Fruit fly (Drosophila melanogaster) whole organism, adult: ENCODE measurements around the gene Pfrx.

Source experiments
- CG12768 ChIP-seq: fragments of 200-800 bp; sonication (Bioruptor generic); optimal IDR thresholded peaks from 2 replicates; lab custom pipeline; 2017; ENCODE audit warnings: missing biosample characterization, missing genetic modification characterization, mild to moderate bottlenecking, moderate library complexity, missing genetic modification reagents
- CG7045 ChIP-seq: fragments of 200-800 bp; sonication (Bioruptor generic); optimal IDR thresholded peaks from 2 replicates; lab custom pipeline; 2017; ENCODE audit warnings: missing biosample characterization, mild to moderate bottlenecking, missing genetic modification characterization
- Clk ChIP-seq: fragments of 200-800 bp; sonication (Bioruptor generic); optimal IDR thresholded peaks from 2 replicates; lab custom pipeline; 2017; ENCODE audit warnings: missing biosample characterization, missing genetic modification characterization
- kay ChIP-seq: fragments of 200-800 bp; sonication (Bioruptor generic); peaks from one replicate; lab custom pipeline; 2016; ENCODE audit warnings: missing biosample characterization, missing genetic modification characterization, borderline replicate concordance
- ovo ChIP-seq: fragments of 200-800 bp; sonication (Bioruptor generic); optimal IDR thresholded peaks from 2 replicates; lab custom pipeline; 2016; ENCODE audit warnings: missing biosample characterization, missing genetic modification characterization

dm6 chrX:19547382-19547781 lies 52.1 kb downstream of the Pfrx start, which contains the start of gene CG32532:
- TF ChIP-seq CG7045 (GFP tag; lab: Kevin White, UChicago) (no peak), ovo (GFP tag; lab: Kevin White, UChicago) (no peak), Clk (GFP tag; lab: Kevin White, UChicago) (no peak), CG12768 (GFP tag; lab: Kevin White, UChicago) (no peak), kay (no peak)
